Worm (Caenorhabditis elegans): ENCODE data around the gene oac-46.

The oac-46 gene

DNA sequence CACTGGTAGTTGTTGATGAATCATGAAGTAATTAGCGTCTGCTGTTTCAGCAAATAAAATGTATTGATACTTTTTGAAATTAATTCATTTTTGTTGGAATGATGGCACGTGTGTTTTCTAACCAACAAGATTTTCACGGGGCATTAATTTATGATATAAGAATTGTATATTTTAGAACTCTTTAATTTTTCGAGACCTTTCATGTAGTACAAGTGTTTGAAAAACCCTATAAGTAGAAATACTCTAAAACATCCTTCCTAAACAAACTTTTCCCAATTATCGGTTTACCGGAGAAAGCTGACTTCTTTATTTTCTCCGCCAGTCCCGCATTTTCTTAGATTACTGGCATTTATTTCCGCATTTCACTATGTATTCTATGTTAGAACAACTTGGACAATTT is 7.7 kb upstream of the oac-46 start, which contains the start of gene snb-6:
TSS of gene snb-6 (minus strand) at position 101 of the 400 bp plus-strand sequence.
- TF ChIP-seq ceh-9 (tag; optimal IDR thresholded peaks at IDR 0.05): no peak
- TF ChIP-seq pha-4 (tag; optimal IDR thresholded peaks at IDR 0.05): no peak
- no peak for TF ChIP-seq elt-2 (tag; optimal IDR thresholded peaks at IDR 0.05)

DNA sequence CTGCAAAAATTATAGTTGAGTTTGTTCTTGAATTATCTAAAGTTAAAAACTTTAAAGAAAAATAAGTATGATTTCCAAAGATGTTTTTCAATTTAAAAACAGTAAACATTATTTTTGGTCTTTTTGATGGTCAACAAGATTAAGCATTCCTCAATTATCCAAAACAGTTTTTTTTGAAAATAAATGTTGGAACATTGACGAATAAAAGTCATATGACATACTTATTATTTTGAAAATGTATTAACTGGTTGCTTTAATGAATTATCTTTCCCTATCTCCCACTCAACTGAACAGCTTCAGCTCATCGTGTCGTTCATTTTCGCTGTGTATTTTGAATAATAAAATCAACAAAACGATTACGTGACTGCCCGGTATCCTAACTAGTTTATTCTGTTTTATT is 5.2 kb upstream of the oac-46 start:
- TF ChIP-seq hlh-8 (tag; optimal IDR thresholded peaks at IDR 0.05) (no peak), elt-4 (tag; optimal IDR thresholded peaks at IDR 0.05) (no peak), fkh-10 (GFP tag; optimal IDR thresholded peaks at IDR 0.05) (no peak), pqm-1 (tag; optimal IDR thresholded peaks at IDR 0.05) (no peak), elt-2 (tag; optimal IDR thresholded peaks at IDR 0.05) (no peak), hlh-30 (tag; optimal IDR thresholded peaks at IDR 0.05; ENCODE audit: insufficient read depth) (no peak), ceh-6 (GFP tag; optimal IDR thresholded peaks at IDR 0.05) (no peak), unc-55 (GFP tag; optimal IDR thresholded peaks at IDR 0.05) (no peak), ceh-22 (tag; optimal IDR thresholded peaks at IDR 0.05) (no peak), ceh-2 (tag; optimal IDR thresholded peaks at IDR 0.05) (no peak), Y22D7AL.16 (tag; optimal IDR thresholded peaks at IDR 0.05) (no peak), ceh-30 (tag; optimal IDR thresholded peaks at IDR 0.05) (no peak), che-1 (tag; optimal IDR thresholded peaks at IDR 0.05) (no peak), pha-4 (tag; optimal IDR thresholded peaks at IDR 0.05) (no peak), pax-1 (tag; optimal IDR thresholded peaks at IDR 0.05) (no peak), ceh-34 (tag; optimal IDR thresholded peaks at IDR 0.05) (no peak), pat-9 (tag; optimal IDR thresholded peaks at IDR 0.05) (no peak), unc-3 (GFP tag; conservative IDR thresholded peaks at IDR 0.05) (no peak), unc-3 (tag; optimal IDR thresholded peaks at IDR 0.05) (no peak)

DNA sequence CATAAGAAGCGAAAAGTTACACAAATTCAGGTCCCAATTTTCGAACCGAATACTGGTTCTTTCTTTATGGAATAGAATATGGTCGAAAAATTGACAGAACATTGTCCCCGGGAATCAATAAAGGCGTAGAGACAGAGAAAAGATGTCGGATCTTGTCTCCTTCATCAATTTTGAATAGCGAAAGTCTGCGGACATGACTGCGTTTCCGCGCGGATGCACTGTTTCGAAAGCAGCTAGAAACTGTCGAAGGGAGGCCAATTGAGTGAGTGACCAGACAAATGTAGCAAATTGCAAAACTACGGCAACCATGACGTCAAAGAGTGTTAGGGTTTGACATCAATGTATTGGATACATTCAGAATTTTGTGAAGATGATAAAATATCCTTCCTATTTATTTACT is 4.6 kb upstream of the oac-46 start:
- no peak for TF ChIP-seq pros-1 (tag; optimal IDR thresholded peaks at IDR 0.05)
- no peak for TF ChIP-seq hlh-6 (tag; optimal IDR thresholded peaks at IDR 0.05)
- TF ChIP-seq ceh-30 (tag; optimal IDR thresholded peaks at IDR 0.05): no peak
- no peak for TF ChIP-seq fkh-6 (tag; optimal IDR thresholded peaks at IDR 0.05)
- no peak for TF ChIP-seq ceh-34 (tag; optimal IDR thresholded peaks at IDR 0.05)
- TF ChIP-seq F13H6.1 (tag; optimal IDR thresholded peaks at IDR 0.05): no peak
- TF ChIP-seq syd-9 (tag; optimal IDR thresholded peaks at IDR 0.05): no peak
- no peak for TF ChIP-seq pha-4 (tag; optimal IDR thresholded peaks at IDR 0.05)
- TF ChIP-seq fkh-10 (GFP tag; optimal IDR thresholded peaks at IDR 0.05): no peak
- no peak for TF ChIP-seq ref-2 (tag; optimal IDR thresholded peaks at IDR 0.05)
- no peak for TF ChIP-seq ceh-24 (tag; optimal IDR thresholded peaks at IDR 0.05)
- TF ChIP-seq ceh-19 (GFP tag; optimal IDR thresholded peaks at IDR 0.05): no peak
- no peak for TF ChIP-seq pha-2 (tag; optimal IDR thresholded peaks at IDR 0.05)
- TF ChIP-seq C38D4.7 (GFP tag; optimal IDR thresholded peaks at IDR 0.05): no peak
- TF ChIP-seq sox-4 (tag; optimal IDR thresholded peaks at IDR 0.05): no peak

DNA sequence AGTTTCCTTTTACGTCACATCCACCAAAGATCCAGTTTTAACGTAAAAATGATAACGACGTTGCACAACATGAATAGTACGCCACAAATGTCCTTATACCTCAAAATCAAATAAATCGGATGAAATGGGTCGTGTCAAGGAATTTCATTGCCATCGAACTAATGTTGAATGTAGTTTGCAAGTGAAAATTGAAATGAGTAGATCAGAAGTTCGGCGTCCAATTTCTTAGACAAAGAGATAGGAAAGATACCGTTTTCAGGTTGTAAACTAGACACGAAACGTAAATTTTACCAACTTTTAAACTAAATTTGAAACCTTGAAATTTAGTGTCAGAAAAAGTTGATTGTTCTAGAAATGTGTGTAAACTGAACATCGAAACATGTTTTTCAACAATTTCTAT is 3.0 kb upstream of the oac-46 start:
- TF ChIP-seq ama-1 (optimal IDR thresholded peaks at IDR 0.05) (no peak), che-1 (tag; optimal IDR thresholded peaks at IDR 0.05) (no peak), sox-2 (GFP tag; IDR thresholded peaks at IDR 0.05) (no peak), ttx-3 (tag; optimal IDR thresholded peaks at IDR 0.05) (no peak)

DNA sequence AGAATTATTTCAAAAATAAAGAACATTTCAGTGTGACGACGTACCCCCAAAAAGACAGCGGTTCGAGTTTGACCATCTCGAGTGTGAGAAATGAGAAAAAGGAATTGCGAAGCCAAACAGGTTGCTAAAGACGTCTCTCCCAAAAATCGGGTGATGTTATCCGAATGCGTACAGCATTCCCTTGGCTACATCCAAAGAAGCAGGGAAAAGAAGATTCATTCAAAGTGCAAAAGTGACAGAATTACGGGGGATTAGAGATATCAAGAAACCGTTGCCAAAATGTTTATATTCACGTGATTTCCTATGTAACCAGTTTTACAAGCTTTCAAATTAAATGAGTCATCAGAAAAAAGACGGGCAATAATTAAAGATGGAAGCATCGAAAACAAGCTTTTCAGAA is 2.1 kb upstream of the oac-46 start:
- TF ChIP-seq tbx-7 (tag; optimal IDR thresholded peaks at IDR 0.05) (no peak), tbx-2 (tag; optimal IDR thresholded peaks at IDR 0.05) (no peak), ceh-19 (GFP tag; optimal IDR thresholded peaks at IDR 0.05) (no peak), C08G9.2 (tag; optimal IDR thresholded peaks at IDR 0.05) (no peak), pat-9 (tag; optimal IDR thresholded peaks at IDR 0.05) (no peak), pqm-1 (tag; optimal IDR thresholded peaks at IDR 0.05) (no peak), syd-9 (tag; optimal IDR thresholded peaks at IDR 0.05) (no peak), unc-42 (tag; optimal IDR thresholded peaks at IDR 0.05) (no peak), unc-86 (tag; optimal IDR thresholded peaks at IDR 0.05) (no peak), F13H6.1 (tag; optimal IDR thresholded peaks at IDR 0.05) (no peak), K09A11.1 (tag; optimal IDR thresholded peaks at IDR 0.05; ENCODE audit: insufficient read depth) (no peak), ceh-34 (tag; optimal IDR thresholded peaks at IDR 0.05) (no peak), npax-4 (tag; optimal IDR thresholded peaks at IDR 0.05) (no peak), hlh-15 (tag; optimal IDR thresholded peaks at IDR 0.05) (no peak), nhr-11 (tag; optimal IDR thresholded peaks at IDR 0.05) (no peak), hlh-30 (tag; optimal IDR thresholded peaks at IDR 0.05; ENCODE audit: insufficient read depth) (no peak), ahr-1 (tag; optimal IDR thresholded peaks at IDR 0.05) (no peak)
